Fruit fly (Drosophila melanogaster): Measurements from ENCODE around the gene CG45095.

- TF ChIP-seq Clk (GFP tag; optimal IDR thresholded peaks at IDR 0.05) (no peak), CG14711 (tag; optimal IDR thresholded peaks at IDR 0.05) (no peak), Hr96 (GFP tag; optimal IDR thresholded peaks at IDR 0.05) (no peak), bab1 (GFP tag; optimal IDR thresholded peaks at IDR 0.05) (no peak), Mnt (GFP tag; optimal IDR thresholded peaks at IDR 0.05) (no peak), pad (GFP tag; optimal IDR thresholded peaks at IDR 0.05) (no peak), ovo (GFP tag; optimal IDR thresholded peaks at IDR 0.05) (no peak)
Measured at dm6 chr3R:25152342-25152741, 50.0 kb downstream of the CG45095 start.

Data from whole organism, adult.